Fruit fly (Drosophila melanogaster): Measurements from ENCODE around the gene Lectin-galC1.

Gene Lectin-galC1

DNA sequence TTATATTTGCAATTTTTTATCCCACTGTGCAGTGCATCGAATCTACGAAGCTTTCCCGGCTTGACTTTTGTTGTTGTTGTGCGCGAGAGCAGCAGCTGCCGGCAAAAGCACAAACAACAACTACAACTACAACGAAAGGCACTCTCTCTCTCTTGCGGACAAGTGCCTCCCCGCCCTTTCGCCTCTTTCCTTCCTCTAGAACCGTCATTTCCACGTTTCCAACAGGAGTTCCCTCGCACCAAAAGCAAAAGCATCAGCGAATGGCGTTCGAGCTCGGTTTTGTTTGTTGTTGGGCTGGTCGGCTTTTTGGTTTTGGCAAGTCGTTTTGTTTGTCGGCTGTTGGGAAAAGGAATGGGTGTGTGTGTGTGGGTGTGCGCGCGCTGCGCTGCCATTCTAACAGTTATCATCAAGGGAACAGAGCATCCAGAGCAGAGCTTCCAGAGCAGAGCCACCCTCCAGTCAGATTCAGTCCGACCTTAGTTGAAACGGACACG is 46.6 kb downstream of the Lectin-galC1 start, which contains the start of gene tj (continued):
- TF ChIP-seq Nf-YB (GFP tag; optimal IDR thresholded peaks at IDR 0.05) = peak; percentile 92
- no peak for TF ChIP-seq ci (GFP tag; IDR thresholded peaks at IDR 0.05)
- TF ChIP-seq CG3163 (GFP tag; optimal IDR thresholded peaks at IDR 0.05) = no peak
- TF ChIP-seq oc (tag; optimal IDR thresholded peaks at IDR 0.05) = no peak
- TF ChIP-seq phol (tag; optimal IDR thresholded peaks at IDR 0.05) = no peak
- TF ChIP-seq ranshi (GFP tag; IDR thresholded peaks at IDR 0.05) = no peak
- 0 out of 4 replicates have a peak, but pooled peaks have one; percentile 38 for TF ChIP-seq chinmo (GFP tag; IDR thresholded peaks at IDR 0.05; ENCODE audit: partially characterized antibody)
- no peak for TF ChIP-seq Atf6 (GFP tag; IDR thresholded peaks at IDR 0.05)
- peak; percentile 20 for TF ChIP-seq ewg (GFP tag; optimal IDR thresholded peaks at IDR 0.05)
- no peak for TF ChIP-seq CG11398 (GFP tag; optimal IDR thresholded peaks at IDR 0.05)
- TF ChIP-seq Adf1 (GFP tag; IDR thresholded peaks at IDR 0.05) = peak; percentile 29; the same call in 1 of the 2 replicates
- TF ChIP-seq prd (optimal IDR thresholded peaks at IDR 0.05) = no peak
- 0 out of 3 replicates have a peak, but pooled peaks have one; percentile 0 for TF ChIP-seq prd (GFP tag; IDR thresholded peaks at IDR 0.05)
- no peak for TF ChIP-seq CTCF (GFP tag; optimal IDR thresholded peaks at IDR 0.05)
- no peak for TF ChIP-seq CG5245 (GFP tag; optimal IDR thresholded peaks at IDR 0.05)
- TF ChIP-seq eve (GFP tag; optimal IDR thresholded peaks at IDR 0.05) = no peak
- no peak for TF ChIP-seq CG17359 (tag; optimal IDR thresholded peaks at IDR 0.05)
- TF ChIP-seq cg (GFP tag; optimal IDR thresholded peaks at IDR 0.05) = peak; percentile 53
- TF ChIP-seq Trl (optimal IDR thresholded peaks at IDR 0.05) = peak; percentile 9 to 46
- TF ChIP-seq Trl (GFP tag; optimal IDR thresholded peaks at IDR 0.05) = no peak
- TF ChIP-seq ab (GFP tag; optimal IDR thresholded peaks at IDR 0.05) = no peak
- no peak for TF ChIP-seq org-1 (GFP tag; optimal IDR thresholded peaks at IDR 0.05)
- TF ChIP-seq CG2199 (GFP tag; IDR thresholded peaks at IDR 0.05) = no peak
- no peak for TF ChIP-seq Usf (GFP tag; optimal IDR thresholded peaks at IDR 0.05)
- TF ChIP-seq CG42726 (GFP tag; IDR thresholded peaks at IDR 0.05; ENCODE audit: partially characterized antibody) = 0 out of 2 replicates have a peak, but pooled peaks have one; percentile 19
- no peak for TF ChIP-seq CG14860 (GFP tag; IDR thresholded peaks at IDR 0.05; ENCODE audit: partially characterized antibody)
- TF ChIP-seq Nf-YC (tag; optimal IDR thresholded peaks at IDR 0.05) = peak; percentile 96
- TF ChIP-seq sima (GFP tag; optimal IDR thresholded peaks at IDR 0.05) = no peak
- peak; percentile 59 for TF ChIP-seq crol (GFP tag; IDR thresholded peaks at IDR 0.05)
- no peak for TF ChIP-seq Stat92E (GFP tag; optimal IDR thresholded peaks at IDR 0.05)
- TF ChIP-seq emc (GFP tag; optimal IDR thresholded peaks at IDR 0.05) = no peak

Measured in whole organism, embryonic.